Worm (Caenorhabditis elegans): ENCODE data around the gene F14D7.12.

The F14D7.12 gene

ce11 chrV:14282222-14282709 lies 17.5 kb upstream of the F14D7.12 start, which contains the start of the genes srt-74 and F40G12.9:
Gene srt-74, minus strand, starts transcription at chrV:14282322.
Gene F40G12.9, plus strand, starts transcription at chrV:14282659.
- TF ChIP-seq ztf-28 (GFP tag; IDR thresholded peaks at IDR 0.05) (no peak), F57A8.1 (GFP tag; optimal IDR thresholded peaks at IDR 0.05) (no peak), tbp1 (GFP tag; optimal IDR thresholded peaks at IDR 0.05) (no peak), F23B12.7 (tag; optimal IDR thresholded peaks at IDR 0.05; ENCODE audit: insufficient read depth) (no peak)

ce11 chrV:14283241-14283640 lies 16.6 kb upstream of the F14D7.12 start, which contains the start of gene F40G12.10:
Gene F40G12.10, plus strand, starts transcription at chrV:14283541.
- TF ChIP-seq bed-2 (GFP tag; IDR thresholded peaks at IDR 0.05) (no peak), snpc-4 (GFP tag; optimal IDR thresholded peaks at IDR 0.05) (no peak), snpc-4 (tag; optimal IDR thresholded peaks at IDR 0.05) (no peak), nhr-179 (tag; optimal IDR thresholded peaks at IDR 0.05) (no peak), xnd-1 (tag; optimal IDR thresholded peaks at IDR 0.05) (no peak), lag-1 (GFP tag; IDR thresholded peaks at IDR 0.05) (no peak), zim-3 (tag; optimal IDR thresholded peaks at IDR 0.05) (no peak), ceh-79 (tag; optimal IDR thresholded peaks at IDR 0.05) (no peak), attf-5 (GFP tag; optimal IDR thresholded peaks at IDR 0.05) (no peak), let-526 (GFP tag; IDR thresholded peaks at IDR 0.05) (no peak), madf-10 (tag; optimal IDR thresholded peaks at IDR 0.05) (no peak), ceh-58 (GFP tag; IDR thresholded peaks at IDR 0.05) (no peak), attf-6 (GFP tag; IDR thresholded peaks at IDR 0.05) (no peak), lin-40 (tag; optimal IDR thresholded peaks at IDR 0.05) (no peak), Y53G8AR.9 (GFP tag; conservative IDR thresholded peaks at IDR 0.05) (no peak), sptf-2 (GFP tag; optimal IDR thresholded peaks at IDR 0.05) (no peak), lin-54 (GFP tag; optimal IDR thresholded peaks at IDR 0.05) (no peak), snpc-1.3 (tag; optimal IDR thresholded peaks at IDR 0.05; ENCODE audit: insufficient read depth) (no peak)

- TF ChIP-seq dpl-1 (GFP tag; optimal IDR thresholded peaks at IDR 0.05): peak; percentile 34
- TF ChIP-seq madf-10 (tag; optimal IDR thresholded peaks at IDR 0.05): no peak
- no peak for TF ChIP-seq xnd-1 (tag; optimal IDR thresholded peaks at IDR 0.05)
- TF ChIP-seq efl-1 (GFP tag; optimal IDR thresholded peaks at IDR 0.05): peak; percentile 78
- no peak for TF ChIP-seq egrh-3 (GFP tag; IDR thresholded peaks at IDR 0.05)
- TF ChIP-seq madf-8 (GFP tag; conservative IDR thresholded peaks at IDR 0.05): 0 out of 2 replicates have a peak, but pooled peaks have one; percentile 18
- TF ChIP-seq madf-6 (GFP tag; IDR thresholded peaks at IDR 0.05): peak; percentile 52; the same call in 1 of the 2 replicates
- TF ChIP-seq F55B11.4 (tag; optimal IDR thresholded peaks at IDR 0.05; ENCODE audit: borderline replicate concordance, insufficient read depth): no peak
Measured at ce11 chrV:14285803-14286202, 14.0 kb upstream of the F14D7.12 start, which contains the start of gene F40G12.11. Gene F40G12.11, plus strand, starts transcription at chrV:14286171.

ce11 chrV:14289363-14289762 lies 10.5 kb upstream of the F14D7.12 start, which contains the start of gene F14D7.1:
Gene F14D7.1, minus strand, starts transcription at chrV:14289463.
- TF ChIP-seq lin-26 (GFP tag; IDR thresholded peaks at IDR 0.05): no peak
- TF ChIP-seq Y95B8A.8 (GFP tag; IDR thresholded peaks at IDR 0.05): no peak
- TF ChIP-seq nhr-179 (tag; optimal IDR thresholded peaks at IDR 0.05): no peak
- TF ChIP-seq lsy-27 (tag; optimal IDR thresholded peaks at IDR 0.05; ENCODE audit: borderline replicate concordance, insufficient read depth): no peak
- TF ChIP-seq pbrm-1 (GFP tag; IDR thresholded peaks at IDR 0.05): no peak
- TF ChIP-seq C17E4.6 (GFP tag; IDR thresholded peaks at IDR 0.05): no peak
- no peak for TF ChIP-seq snpc-4 (GFP tag; optimal IDR thresholded peaks at IDR 0.05)
- TF ChIP-seq snpc-4 (tag; optimal IDR thresholded peaks at IDR 0.05): no peak
- TF ChIP-seq rec-8 (tag; optimal IDR thresholded peaks at IDR 0.05): no peak
- no peak for TF ChIP-seq ceh-79 (tag; optimal IDR thresholded peaks at IDR 0.05)
- no peak for TF ChIP-seq B0336.3 (GFP tag; IDR thresholded peaks at IDR 0.05)
- TF ChIP-seq cebp-2 (GFP tag; IDR thresholded peaks at IDR 0.05): no peak
- TF ChIP-seq ZK185.1 (tag; optimal IDR thresholded peaks at IDR 0.05; ENCODE audit: poor library complexity, severe bottlenecking): no peak
- TF ChIP-seq ceh-40 (GFP tag; IDR thresholded peaks at IDR 0.05): no peak
- TF ChIP-seq F10E7.11 (tag; optimal IDR thresholded peaks at IDR 0.05): no peak
- no peak for TF ChIP-seq ceh-27 (GFP tag; optimal IDR thresholded peaks at IDR 0.05)
- TF ChIP-seq xnd-1 (tag; optimal IDR thresholded peaks at IDR 0.05): no peak
- no peak for TF ChIP-seq zfh-2 (GFP tag; conservative IDR thresholded peaks at IDR 0.05)
- no peak for TF ChIP-seq egl-18 (GFP tag; IDR thresholded peaks at IDR 0.05)
- no peak for TF ChIP-seq nhr-90 (tag; optimal IDR thresholded peaks at IDR 0.05)

All from whole organism, young adult.